Fruit fly (Drosophila melanogaster): ENCODE data around the gene Gr93c.

DNA sequence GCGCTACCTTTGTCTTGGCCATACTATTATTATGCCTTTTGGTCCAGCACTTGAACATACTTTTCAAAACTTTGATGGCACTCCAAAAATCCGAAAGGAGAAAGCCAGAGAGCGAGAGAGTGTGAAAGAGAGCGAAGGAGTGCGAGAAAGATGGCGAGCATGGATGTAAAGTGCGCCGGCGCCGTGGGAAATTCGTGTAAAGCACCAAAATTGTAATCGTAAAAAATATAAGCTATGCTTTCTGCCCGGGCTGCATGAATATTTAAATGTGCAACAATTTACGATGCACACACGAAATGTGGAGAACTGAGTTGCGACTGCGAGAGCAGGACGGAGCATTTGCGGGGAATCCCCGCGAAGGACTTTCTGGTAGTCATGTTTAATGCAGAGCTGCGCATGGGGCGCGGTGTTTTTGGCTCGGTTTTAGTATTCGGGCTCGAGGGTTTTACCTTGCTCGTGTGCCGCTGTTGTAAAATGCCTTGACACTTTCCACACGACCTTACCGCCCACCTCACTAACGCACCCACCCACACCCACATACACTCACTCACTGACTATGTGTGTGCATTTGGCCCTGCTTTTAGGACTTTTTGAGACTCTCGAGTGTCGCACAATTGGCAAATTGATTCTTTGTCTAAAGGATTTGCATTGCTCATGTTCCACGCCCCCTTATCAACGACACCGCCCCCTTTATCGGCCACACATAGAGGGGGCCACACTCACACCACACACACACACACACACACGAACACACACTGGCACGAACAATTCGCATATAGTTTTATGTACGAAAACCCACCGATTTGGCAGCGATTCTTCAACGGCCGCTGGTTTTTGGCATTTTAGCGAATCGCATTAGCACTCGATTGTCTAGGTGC lies 23.1 kb downstream of the Gr93c start:
- no peak for TF ChIP-seq Lpt (GFP tag; optimal IDR thresholded peaks at IDR 0.05)
- no peak for TF ChIP-seq dac (GFP tag; optimal IDR thresholded peaks at IDR 0.05)
- TF ChIP-seq Ets21C (GFP tag; optimal IDR thresholded peaks at IDR 0.05), result no peak
- TF ChIP-seq CG11902 (GFP tag; optimal IDR thresholded peaks at IDR 0.05), result no peak
- TF ChIP-seq CG6276 (GFP tag; optimal IDR thresholded peaks at IDR 0.05), result no peak

Data from whole organism, prepupa.